Fruit fly (Drosophila melanogaster) whole organism, adult: ENCODE data around the gene Rab8.

Experiments used
- CG11617 ChIP-seq: fragments of 200-800 bp; sonication (Bioruptor generic); optimal IDR thresholded peaks from 2 replicates; lab custom pipeline; 2017; ENCODE audit warnings: mild to moderate bottlenecking, missing biosample characterization, missing genetic modification reagents, missing genetic modification characterization
- CG12768 ChIP-seq: fragments of 200-800 bp; sonication (Bioruptor generic); optimal IDR thresholded peaks from 2 replicates; lab custom pipeline; 2017; ENCODE audit warnings: missing biosample characterization, missing genetic modification characterization, mild to moderate bottlenecking, moderate library complexity, missing genetic modification reagents
- CG14711 ChIP-seq: fragments of 200-800 bp; sonication (Bioruptor generic); optimal IDR thresholded peaks from 2 replicates; lab custom pipeline; 2018; ENCODE audit warnings: missing biosample characterization, mild to moderate bottlenecking, missing genetic modification characterization, moderate library complexity
- CG1620 ChIP-seq: fragments of 200-800 bp; sonication (Bioruptor generic); optimal IDR thresholded peaks from 2 replicates; lab custom pipeline; 2016; ENCODE audit warnings: missing biosample characterization, missing genetic modification characterization
- CG33017 ChIP-seq: fragments of 200-800 bp; sonication (Bioruptor generic); optimal IDR thresholded peaks from 2 replicates; lab custom pipeline; 2018; ENCODE audit warnings: missing biosample characterization, mild to moderate bottlenecking, missing genetic modification characterization, moderate library complexity
- CG5204 ChIP-seq: fragments of 200-800 bp; sonication (Bioruptor generic); optimal IDR thresholded peaks from 2 replicates; lab custom pipeline; 2016; ENCODE audit warnings: missing biosample characterization, missing genetic modification characterization
- CG7045 ChIP-seq: fragments of 200-800 bp; sonication (Bioruptor generic); optimal IDR thresholded peaks from 2 replicates; lab custom pipeline; 2017; ENCODE audit warnings: missing biosample characterization, mild to moderate bottlenecking, missing genetic modification characterization
- CG7101 ChIP-seq: fragments of 200-800 bp; sonication (Bioruptor generic); optimal IDR thresholded peaks from 2 replicates; lab custom pipeline; 2018; ENCODE audit warnings: missing biosample characterization, mild to moderate bottlenecking, missing genetic modification characterization, moderate library complexity
- Clk ChIP-seq: fragments of 200-800 bp; sonication (Bioruptor generic); optimal IDR thresholded peaks from 2 replicates; lab custom pipeline; 2017; ENCODE audit warnings: missing biosample characterization, missing genetic modification characterization
- Crg-1 ChIP-seq: fragments of 200-800 bp; sonication (Bioruptor generic); optimal IDR thresholded peaks from 2 replicates; lab custom pipeline; 2016; ENCODE audit warnings: missing biosample characterization, missing genetic modification characterization
- Hr96 ChIP-seq: fragments of 200-800 bp; sonication (Bioruptor generic); optimal IDR thresholded peaks from 2 replicates; lab custom pipeline; 2016; ENCODE audit warnings: missing biosample characterization, missing genetic modification characterization
- Mnt ChIP-seq: fragments of 200-800 bp; sonication (Bioruptor generic); optimal IDR thresholded peaks from 2 replicates; lab custom pipeline; 2016; ENCODE audit warnings: missing biosample characterization, mild to moderate bottlenecking, missing genetic modification characterization
- bab1 ChIP-seq: fragments of 200-800 bp; sonication (Bioruptor generic); optimal IDR thresholded peaks from 3 replicates; lab custom pipeline; 2019; ENCODE audit warnings: missing biosample characterization, mild to moderate bottlenecking, missing genetic modification characterization, moderate library complexity
- cic ChIP-seq: fragments of 200-800 bp; sonication (Bioruptor generic); optimal IDR thresholded peaks from 2 replicates; lab custom pipeline; 2017; ENCODE audit warnings: missing biosample characterization, mild to moderate bottlenecking, missing genetic modification characterization, moderate library complexity
- cnc ChIP-seq, 2 experiments: fragments of >200 bp; optimal IDR thresholded peaks; 2 replicates each; lab custom pipeline; 2017
- kay ChIP-seq: fragments of 200-800 bp; sonication (Bioruptor generic); peaks from one replicate; lab custom pipeline; 2016; ENCODE audit warnings: missing biosample characterization, missing genetic modification characterization, borderline replicate concordance
- ovo ChIP-seq: fragments of 200-800 bp; sonication (Bioruptor generic); optimal IDR thresholded peaks from 2 replicates; lab custom pipeline; 2016; ENCODE audit warnings: missing biosample characterization, missing genetic modification characterization
- pad ChIP-seq: fragments of 200-800 bp; sonication (Bioruptor generic); optimal IDR thresholded peaks from 3 replicates; lab custom pipeline; 2017; ENCODE audit warnings: missing biosample characterization, missing genetic modification characterization, mild to moderate bottlenecking, moderate library complexity, missing genetic modification reagents
- tj ChIP-seq: fragments of 200-800 bp; sonication (Bioruptor generic); optimal IDR thresholded peaks from 3 replicates; lab custom pipeline; 2017; ENCODE audit warnings: missing biosample characterization, mild to moderate bottlenecking, missing genetic modification characterization, moderate library complexity
- toe ChIP-seq: fragments of 200-800 bp; sonication (Bioruptor generic); optimal IDR thresholded peaks from 2 replicates; lab custom pipeline; 2016; ENCODE audit warnings: missing biosample characterization, missing genetic modification characterization

Gene Rab8

DNA sequence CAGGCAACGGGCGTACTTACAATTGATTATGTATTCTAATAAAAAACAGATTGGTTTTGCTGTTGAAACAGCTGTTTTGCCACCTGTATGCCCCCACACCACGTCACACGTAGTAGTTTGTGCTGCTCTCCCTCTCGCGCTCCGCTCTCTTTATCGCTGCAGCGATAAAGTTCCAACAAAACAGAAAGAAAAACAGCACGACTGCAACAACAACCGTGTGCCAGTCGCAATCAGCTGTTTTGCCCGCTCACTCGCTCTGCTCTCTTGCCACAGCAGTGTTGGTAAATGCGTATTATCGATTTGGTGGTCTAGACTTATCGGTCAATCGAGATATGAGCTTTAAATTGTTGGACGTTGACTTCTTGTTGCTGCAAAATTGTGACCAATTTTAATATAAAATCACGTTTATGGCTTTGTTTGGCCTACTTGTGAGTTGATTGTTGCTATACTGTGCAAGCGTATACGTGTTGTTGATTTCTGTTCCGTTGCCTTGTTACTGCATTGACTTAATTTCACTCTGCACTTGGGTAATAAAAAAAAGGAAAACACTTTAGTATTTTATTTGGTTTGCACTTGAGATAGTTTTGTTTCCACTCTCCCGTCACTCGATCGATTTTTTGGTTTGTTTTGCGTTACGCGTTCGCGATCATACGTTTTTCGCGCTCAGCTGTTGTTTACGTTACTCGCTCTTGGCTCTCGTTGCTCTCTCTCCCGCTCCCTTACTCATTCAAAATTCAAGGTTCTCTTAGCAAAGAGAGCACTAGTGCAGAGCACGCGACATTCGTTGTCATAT is 26.2 kb upstream of the Rab8 start:
- TF ChIP-seq CG5204 (GFP tag; lab: Kevin White, UChicago), result no peak
- peak; percentile 86 for TF ChIP-seq Crg-1 (GFP tag; lab: Kevin White, UChicago)
- TF ChIP-seq CG11617 (GFP tag; lab: Kevin White, UChicago), result peak; percentile 71
- TF ChIP-seq Hr96 (GFP tag; lab: Kevin White, UChicago), result peak; percentile 38
- no peak for TF ChIP-seq Clk (GFP tag; lab: Kevin White, UChicago)
- TF ChIP-seq toe (GFP tag; lab: Kevin White, UChicago), result no peak
- TF ChIP-seq CG14711 (tag; lab: Kevin White, UChicago), result no peak
- no peak for TF ChIP-seq CG1620 (GFP tag; lab: Kevin White, UChicago)
- TF ChIP-seq CG7101 (tag; lab: Kevin White, UChicago), result peak; percentile 21
- peak; percentile 79 for TF ChIP-seq kay
- TF ChIP-seq cic (GFP tag; lab: Kevin White, UChicago), result peak; percentile 46
- no peak for TF ChIP-seq Mnt (GFP tag; lab: Kevin White, UChicago)
- TF ChIP-seq tj (GFP tag; lab: Kevin White, UChicago), result peak; percentile 45
- TF ChIP-seq ovo, result no peak
- peak; percentile 36 for TF ChIP-seq CG33017
- no peak for TF ChIP-seq CG7045 (GFP tag; lab: Kevin White, UChicago)
- no peak for TF ChIP-seq cnc (optimal IDR thresholded peaks at IDR 0.05; lab: Kevin White, UChicago)
- TF ChIP-seq bab1 (GFP tag; lab: Kevin White, UChicago), result peak; percentile 56
- TF ChIP-seq CG12768 (GFP tag; lab: Kevin White, UChicago), result peak; percentile 66
- TF ChIP-seq pad, result peak; percentile 57

DNA sequence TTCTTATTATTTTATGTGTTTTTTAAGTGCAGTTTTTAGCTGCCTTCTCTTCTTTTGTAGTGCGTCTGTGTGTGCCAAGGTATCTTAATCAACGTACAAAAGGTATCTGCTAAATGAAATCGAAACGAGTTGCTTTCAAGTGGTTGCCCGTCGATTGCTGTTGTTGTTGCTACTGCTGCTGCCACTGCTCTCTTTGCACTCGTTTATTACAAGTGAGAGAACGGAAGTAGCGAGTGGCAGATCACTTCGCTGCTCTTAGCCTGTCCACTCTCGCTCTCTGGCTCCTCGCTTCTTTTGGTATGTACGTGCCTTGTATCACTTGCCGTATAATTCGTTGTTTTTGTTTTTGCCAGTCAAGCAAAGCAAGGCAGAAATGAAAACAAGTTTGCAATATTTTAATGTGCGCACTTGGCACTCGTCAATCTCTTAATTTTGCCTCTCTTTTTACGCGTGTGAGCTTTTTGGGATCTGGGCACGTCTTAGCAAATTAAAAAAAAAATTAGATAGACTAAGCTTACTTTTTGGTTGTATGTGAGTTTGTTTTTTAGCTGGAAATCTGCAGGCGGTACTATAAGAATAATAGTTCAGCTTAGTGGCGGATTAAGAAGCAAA is 25.5 kb upstream of the Rab8 start:
- TF ChIP-seq tj (GFP tag; lab: Kevin White, UChicago) (peak; percentile 42), pad (no peak), CG12768 (GFP tag; lab: Kevin White, UChicago) (no peak), CG5204 (GFP tag; lab: Kevin White, UChicago) (no peak), cic (GFP tag; lab: Kevin White, UChicago) (no peak), CG7045 (GFP tag; lab: Kevin White, UChicago) (no peak), Hr96 (GFP tag; lab: Kevin White, UChicago) (no peak)

DNA sequence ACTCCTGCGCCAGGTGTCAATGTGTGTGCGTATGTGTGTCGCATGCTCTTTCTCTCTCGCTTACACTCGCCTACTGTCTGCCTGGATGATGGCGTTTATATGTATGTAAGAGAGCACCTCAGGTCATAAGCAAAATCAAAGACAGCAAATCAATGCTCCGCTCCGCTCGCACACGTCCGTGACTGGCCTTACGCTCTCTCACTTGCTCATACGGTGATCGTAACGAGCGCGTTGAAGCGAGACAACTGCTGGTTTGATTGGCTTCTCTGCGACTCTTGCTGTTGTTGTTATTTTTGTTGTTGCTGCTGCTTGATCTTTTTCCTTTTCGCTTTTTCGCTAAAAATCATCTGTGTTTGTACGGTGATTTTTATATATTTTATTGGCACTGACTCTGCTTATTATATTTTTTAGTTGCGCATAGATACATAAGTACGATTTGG is 24.7 kb upstream of the Rab8 start:
- TF ChIP-seq tj (GFP tag; lab: Kevin White, UChicago), result peak; percentile 67
- peak; percentile 57 for TF ChIP-seq Mnt (GFP tag; lab: Kevin White, UChicago)
- peak; percentile 84 for TF ChIP-seq pad
- TF ChIP-seq CG12768 (GFP tag; lab: Kevin White, UChicago), result peak; percentile 0
- TF ChIP-seq CG33017, result no peak
- TF ChIP-seq cnc (optimal IDR thresholded peaks at IDR 0.05; lab: Kevin White, UChicago), result peak in 1 of 2 experiments; percentile 12
- peak; percentile 50 for TF ChIP-seq Clk (GFP tag; lab: Kevin White, UChicago)
- TF ChIP-seq cic (GFP tag; lab: Kevin White, UChicago), result peak; percentile 79
- peak; percentile 51 for TF ChIP-seq bab1 (GFP tag; lab: Kevin White, UChicago)
- TF ChIP-seq CG11617 (GFP tag; lab: Kevin White, UChicago), result no peak
- peak; percentile 17 for TF ChIP-seq CG14711 (tag; lab: Kevin White, UChicago)
- TF ChIP-seq CG1620 (GFP tag; lab: Kevin White, UChicago), result no peak
- TF ChIP-seq CG7101 (tag; lab: Kevin White, UChicago), result peak; percentile 41

DNA sequence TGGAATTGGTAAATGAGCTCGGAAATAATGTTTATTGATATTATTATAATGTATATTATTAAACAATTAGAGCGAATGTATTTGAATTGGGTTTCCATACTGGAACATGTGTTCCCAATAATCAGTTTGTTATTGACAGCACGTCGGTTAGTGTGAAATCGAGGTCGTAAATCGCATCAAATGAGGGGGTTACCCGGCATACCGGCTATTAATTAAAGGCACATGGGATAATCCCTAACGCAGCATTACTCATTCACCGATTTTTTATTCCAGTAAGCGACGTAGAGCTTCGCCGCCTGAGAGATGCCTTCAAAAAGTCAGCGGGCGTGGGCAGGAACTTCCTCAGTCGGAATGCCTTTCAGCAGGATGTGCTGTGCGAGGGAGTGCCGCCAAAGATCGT is 2.6 kb upstream of the Rab8 start:
- peak; percentile 56 for TF ChIP-seq cic (GFP tag; lab: Kevin White, UChicago)
- TF ChIP-seq toe (GFP tag; lab: Kevin White, UChicago), result no peak

DNA sequence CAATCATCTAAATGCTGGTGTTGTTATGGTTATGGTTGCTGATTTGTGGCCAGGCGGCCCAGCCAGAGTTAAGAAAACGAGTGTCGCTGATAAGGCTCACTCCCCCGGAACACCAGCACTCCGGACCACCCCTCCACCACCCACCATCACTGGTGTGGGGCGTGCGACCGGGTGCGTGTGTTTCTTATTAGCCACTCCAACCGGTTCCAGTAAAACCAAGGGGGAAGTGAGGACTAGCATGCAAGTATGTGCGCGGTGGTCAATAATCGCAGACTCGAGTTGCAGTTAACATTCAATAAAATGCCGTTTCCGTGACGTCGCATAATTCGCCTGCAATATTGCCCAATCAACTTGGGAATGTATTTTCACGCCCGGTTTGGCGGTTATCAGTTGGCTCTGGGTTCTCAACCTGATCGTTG is 1.6 kb upstream of the Rab8 start:
- peak; percentile 72 for TF ChIP-seq cic (GFP tag; lab: Kevin White, UChicago)
- peak; percentile 74 for TF ChIP-seq Mnt (GFP tag; lab: Kevin White, UChicago)
- no peak for TF ChIP-seq pad

DNA sequence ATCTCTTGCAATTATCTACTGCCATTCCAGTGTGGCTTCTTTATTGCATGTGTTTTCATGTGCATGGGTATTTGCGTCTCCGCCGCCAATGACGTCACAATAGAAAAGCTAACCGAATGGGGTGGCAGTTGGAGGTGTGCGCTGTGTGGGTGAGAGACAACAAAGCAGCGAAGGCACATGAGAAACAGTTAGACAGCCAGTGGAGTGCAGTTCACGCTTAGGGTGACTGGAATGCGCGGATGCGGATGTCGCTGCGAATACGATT is 721 bp upstream of the Rab8 start:
- TF ChIP-seq CG11617 (GFP tag; lab: Kevin White, UChicago) (no peak), bab1 (GFP tag; lab: Kevin White, UChicago) (no peak), tj (GFP tag; lab: Kevin White, UChicago) (no peak), cnc (optimal IDR thresholded peaks at IDR 0.05; lab: Kevin White, UChicago) (no peak), Mnt (GFP tag; lab: Kevin White, UChicago) (no peak), CG14711 (tag; lab: Kevin White, UChicago) (no peak), ovo (no peak), cic (GFP tag; lab: Kevin White, UChicago) (no peak), Clk (GFP tag; lab: Kevin White, UChicago) (no peak), Crg-1 (GFP tag; lab: Kevin White, UChicago) (no peak), Hr96 (GFP tag; lab: Kevin White, UChicago) (no peak), CG7101 (tag; lab: Kevin White, UChicago) (no peak), CG33017 (no peak), CG1620 (GFP tag; lab: Kevin White, UChicago) (no peak), pad (no peak), CG12768 (GFP tag; lab: Kevin White, UChicago) (no peak)
